Worm (Caenorhabditis elegans) whole organism, young adult: ENCODE results near the gene ZK682.7.

ENCODE experiments used
- C17E4.6 ChIP-seq: fragments of 200-800 bp; sonication (Bioruptor generic); IDR thresholded peaks from 2 replicates; pipeline ENCODE4 v1.3.6; 2022; ENCODE audit warnings: missing genetic modification reagents, missing genetic modification characterization, missing compliant biosample characterization
- F22D6.2 ChIP-seq: sonication (generic microtip); optimal IDR thresholded peaks from 2 replicates; lab custom pipeline; 2016; ENCODE audit warnings: mild to moderate bottlenecking, missing genetic modification characterization, missing compliant biosample characterization
- F23B12.7 ChIP-seq: sonication (generic microtip); optimal IDR thresholded peaks from 2 replicates; lab custom pipeline; 2017; ENCODE audit warnings: missing genetic modification characterization, mild to moderate bottlenecking, missing compliant biosample characterization, antibody characterized with exemption, moderate library complexity; ENCODE audit not compliant: insufficient read depth
- F39B2.1 ChIP-seq: fragments of 200-800 bp; sonication (Bioruptor generic); IDR thresholded peaks from 2 replicates; pipeline ENCODE4 v1.3.6; 2022; ENCODE audit warnings: missing genetic modification reagents, missing genetic modification characterization, missing compliant biosample characterization
- K12H6.12 ChIP-seq: fragments of 200-800 bp; sonication (Bioruptor generic); optimal IDR thresholded peaks from 2 replicates; lab custom pipeline; 2018; ENCODE audit warnings: mild to moderate bottlenecking, missing genetic modification characterization, missing compliant biosample characterization
- T07F8.4 ChIP-seq: sonication (generic microtip); optimal IDR thresholded peaks from 2 replicates; lab custom pipeline; 2016; ENCODE audit warnings: mild to moderate bottlenecking, missing genetic modification characterization, moderate library complexity, missing compliant biosample characterization
- Y53G8AR.9 ChIP-seq: fragments of 200-800 bp; sonication (Bioruptor generic); conservative IDR thresholded peaks from 2 replicates; pipeline ENCODE4 v1.3.6; 2022; ENCODE audit warnings: missing genetic modification reagents, missing genetic modification characterization, missing compliant biosample characterization
- attf-5 ChIP-seq: fragments of 200-800 bp; sonication (Bioruptor generic); optimal IDR thresholded peaks from 2 replicates; lab custom pipeline; 2018; ENCODE audit warnings: mild to moderate bottlenecking, missing genetic modification characterization, missing compliant biosample characterization
- bed-1 ChIP-seq: fragments of 200-800 bp; sonication (Bioruptor generic); IDR thresholded peaks from 2 replicates; pipeline ENCODE4 v1.3.6; 2022; ENCODE audit warnings: missing genetic modification reagents, missing genetic modification characterization, missing compliant biosample characterization
- bed-2 ChIP-seq: fragments of 200-800 bp; sonication (Bioruptor generic); IDR thresholded peaks from 2 replicates; pipeline ENCODE4 v1.3.6; 2022; ENCODE audit warnings: missing genetic modification reagents, missing genetic modification characterization, missing compliant biosample characterization
- cebp-2 ChIP-seq: fragments of 200-800 bp; sonication (Bioruptor generic); IDR thresholded peaks from 2 replicates; pipeline ENCODE4 v1.3.6; 2022; ENCODE audit warnings: missing genetic modification characterization, missing compliant biosample characterization
- ceh-40 ChIP-seq: fragments of 200-800 bp; sonication (Bioruptor generic); IDR thresholded peaks from 2 replicates; pipeline ENCODE4 v1.3.6; 2022; ENCODE audit warnings: missing genetic modification characterization, missing compliant biosample characterization
- die-1 ChIP-seq: sonication (generic microtip); optimal IDR thresholded peaks from 2 replicates; lab custom pipeline; 2016; ENCODE audit warnings: missing genotype, mild to moderate bottlenecking, missing genetic modification characterization, missing compliant biosample characterization
- dpl-1 ChIP-seq: fragments of 150-350 bp; optimal IDR thresholded peaks from 2 replicates; lab custom pipeline; 2014; ENCODE audit warnings: missing biosample characterization, missing genetic modification reagents, missing genetic modification characterization
- efl-1 ChIP-seq: fragments of 150-350 bp; optimal IDR thresholded peaks from 2 replicates; lab custom pipeline; 2014; ENCODE audit warnings: missing biosample characterization, missing genetic modification reagents, missing genetic modification characterization
- hlh-12 ChIP-seq: sonication (generic microtip); optimal IDR thresholded peaks from 2 replicates; lab custom pipeline; 2016; ENCODE audit warnings: missing genetic modification characterization, missing compliant biosample characterization
- hmg-20 ChIP-seq: fragments of 200-800 bp; sonication (Bioruptor generic); IDR thresholded peaks from 2 replicates; pipeline ENCODE4 v1.3.6; 2022; ENCODE audit warnings: missing genetic modification reagents, missing genetic modification characterization, missing compliant biosample characterization
- hrde-1 ChIP-seq: sonication (generic microtip); optimal IDR thresholded peaks from 2 replicates; lab custom pipeline; 2016; ENCODE audit warnings: missing genetic modification characterization, mild to moderate bottlenecking, missing compliant biosample characterization, moderate library complexity, missing genotype, missing genetic modification reagents, borderline replicate concordance
- hsf-1 ChIP-seq: fragments of 200-800 bp; sonication (Bioruptor generic); IDR thresholded peaks from 2 replicates; pipeline ENCODE4 v1.3.6; 2022; ENCODE audit warnings: missing genetic modification reagents, missing genetic modification characterization, missing compliant biosample characterization
- lin-54 ChIP-seq: fragments of 200-800 bp; sonication (Bioruptor generic); optimal IDR thresholded peaks from 2 replicates; lab custom pipeline; 2018; ENCODE audit warnings: mild to moderate bottlenecking, missing genetic modification characterization, missing compliant biosample characterization
- madf-10 ChIP-seq: sonication (generic microtip); optimal IDR thresholded peaks from 2 replicates; lab custom pipeline; 2016; ENCODE audit warnings: mild to moderate bottlenecking, missing genetic modification characterization, missing compliant biosample characterization
- madf-3 ChIP-seq: fragments of 200-800 bp; sonication (Bioruptor generic); IDR thresholded peaks from 2 replicates; pipeline ENCODE4 v1.3.6; 2022; ENCODE audit warnings: missing genetic modification reagents, missing genetic modification characterization, missing compliant biosample characterization
- madf-6 ChIP-seq: fragments of 200-800 bp; sonication (Bioruptor generic); IDR thresholded peaks from 2 replicates; pipeline ENCODE4 v1.3.6; 2022; ENCODE audit warnings: missing genetic modification reagents, missing genetic modification characterization, missing compliant biosample characterization
- mes-4 ChIP-seq: sonication (generic microtip); optimal IDR thresholded peaks from 2 replicates; lab custom pipeline; 2016; ENCODE audit warnings: missing genotype, missing genetic modification characterization, missing compliant biosample characterization
- nfya-1 ChIP-seq: sonication (generic microtip); optimal IDR thresholded peaks from 2 replicates; lab custom pipeline; 2017; ENCODE audit warnings: antibody characterized with exemption, missing compliant biosample characterization, missing genetic modification characterization, borderline replicate concordance; ENCODE audit not compliant: insufficient read depth
- nhr-80 ChIP-seq: sonication (generic microtip); optimal IDR thresholded peaks from 2 replicates; lab custom pipeline; 2016; ENCODE audit warnings: missing genetic modification characterization, missing compliant biosample characterization
- nhr-90 ChIP-seq: sonication (generic microtip); optimal IDR thresholded peaks from 2 replicates; lab custom pipeline; 2016; ENCODE audit warnings: missing genotype, mild to moderate bottlenecking, missing genetic modification characterization, missing compliant biosample characterization
- sdz-38 ChIP-seq: sonication (generic microtip); optimal IDR thresholded peaks from 2 replicates; lab custom pipeline; 2016; ENCODE audit warnings: missing genotype, missing genetic modification characterization, missing compliant biosample characterization
- snpc-3.4 ChIP-seq: sonication (generic microtip); optimal IDR thresholded peaks from 2 replicates; lab custom pipeline; 2017; ENCODE audit warnings: missing genetic modification characterization, mild to moderate bottlenecking, missing compliant biosample characterization, antibody characterized with exemption, moderate library complexity, missing genotype, missing genetic modification reagents
- sptf-2 ChIP-seq: fragments of 200-800 bp; sonication (Bioruptor generic); optimal IDR thresholded peaks from 2 replicates; lab custom pipeline; 2018; ENCODE audit warnings: mild to moderate bottlenecking, missing genetic modification characterization, missing compliant biosample characterization
- xnd-1 ChIP-seq: sonication (generic microtip); optimal IDR thresholded peaks from 2 replicates; lab custom pipeline; 2016; ENCODE audit warnings: missing genotype, missing genetic modification reagents, missing genetic modification characterization, missing compliant biosample characterization
- ztf-25 ChIP-seq: fragments of 200-800 bp; sonication (Bioruptor generic); IDR thresholded peaks from 2 replicates; pipeline ENCODE4 v1.3.6; 2022; ENCODE audit warnings: missing genetic modification reagents, missing genetic modification characterization, missing compliant biosample characterization
- ztf-26 ChIP-seq: sonication (generic microtip); optimal IDR thresholded peaks from 2 replicates; lab custom pipeline; 2017; ENCODE audit warnings: missing genetic modification characterization, missing compliant biosample characterization
- ztf-3 ChIP-seq: fragments of 200-800 bp; sonication (Bioruptor generic); optimal IDR thresholded peaks from 2 replicates; lab custom pipeline; 2018; ENCODE audit warnings: mild to moderate bottlenecking, missing genetic modification characterization, missing compliant biosample characterization
- ztf-6 ChIP-seq: fragments of 200-800 bp; sonication (Bioruptor generic); IDR thresholded peaks from 2 replicates; pipeline ENCODE4 v1.3.6; 2022; ENCODE audit warnings: missing genetic modification reagents, missing genetic modification characterization, missing compliant biosample characterization

The ZK682.7 gene

DNA sequence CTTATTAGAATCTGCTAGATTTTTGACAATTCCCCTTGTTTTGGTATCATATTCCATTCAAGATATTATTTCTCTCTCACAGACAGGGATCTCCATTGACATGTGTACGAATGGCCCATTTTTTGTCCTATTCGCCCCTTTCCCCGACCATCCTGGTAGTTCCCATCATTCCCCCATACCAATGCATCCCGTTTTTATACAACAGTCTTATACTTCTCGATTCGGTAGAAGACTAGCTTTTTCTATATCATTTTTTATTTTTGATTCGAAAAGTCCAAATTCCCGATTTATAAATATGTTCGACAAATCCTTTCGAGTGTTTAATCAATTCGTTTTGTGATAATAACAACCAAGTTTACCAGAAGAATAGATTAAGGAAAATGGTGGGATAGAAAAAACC is 34.9 kb upstream of the ZK682.7 start (continued):
- TF ChIP-seq K12H6.12 (peak; percentile 9), madf-10 (no peak), attf-5 (GFP tag; lab: Kevin White, UChicago) (no peak), sdz-38 (tag; lab: Kevin White, UChicago) (no peak), dpl-1 (GFP tag; lab: Kevin White, UChicago) (no peak), madf-3 (0 out of 2 replicates have a peak, but pooled peaks have one; percentile 31), mes-4 (tag; lab: Kevin White, UChicago) (no peak), hsf-1 (no peak; the same call in 1 of the 2 replicates), xnd-1 (tag; lab: Kevin White, UChicago) (no peak), F39B2.1 (GFP tag; lab: Robert Waterston, UW) (no peak), madf-6 (GFP tag; lab: Robert Waterston, UW) (0 out of 2 replicates have a peak, but pooled peaks have one; percentile 21), ztf-3 (GFP tag; lab: Kevin White, UChicago) (no peak), F22D6.2 (tag; lab: Kevin White, UChicago) (no peak), Y53G8AR.9 (GFP tag; lab: Robert Waterston, UW) (0 out of 2 replicates have a peak, but pooled peaks have one; percentile 56), nfya-1 (tag; lab: Kevin White, UChicago) (no peak), bed-1 (GFP tag; lab: Robert Waterston, UW) (no peak), nhr-90 (tag; lab: Kevin White, UChicago) (no peak), ztf-26 (tag; lab: Kevin White, UChicago) (no peak), C17E4.6 (GFP tag; lab: Robert Waterston, UW) (no peak), T07F8.4 (tag; lab: Kevin White, UChicago) (no peak), hlh-12 (tag; lab: Kevin White, UChicago) (no peak), hrde-1 (tag; lab: Kevin White, UChicago) (peak; percentile 72)
- TF ChIP-seq, all 124 proteins: peak for 15

DNA sequence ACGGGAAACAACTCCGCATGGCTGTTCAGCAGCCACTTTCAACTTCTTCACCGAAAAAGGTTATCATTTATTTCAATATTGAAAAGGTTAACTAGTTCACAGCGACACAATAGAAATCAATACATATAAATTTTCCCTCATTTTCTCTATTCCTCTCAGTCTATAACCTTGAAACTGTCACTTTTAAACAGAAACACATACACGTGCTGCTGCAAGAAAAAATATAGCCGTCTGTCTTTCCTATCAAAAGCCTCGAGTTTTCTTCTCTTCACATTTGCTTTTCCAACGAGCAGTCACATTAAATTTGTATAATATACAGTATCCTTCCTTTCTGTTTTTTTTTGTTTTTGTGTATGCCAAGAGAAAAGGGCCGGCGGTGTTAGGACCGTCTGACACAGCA is 32.2 kb upstream of the ZK682.7 start:
- TF ChIP-seq nhr-80 (tag; lab: Kevin White, UChicago) (peak; percentile 54), die-1 (tag; lab: Kevin White, UChicago) (no peak)

DNA sequence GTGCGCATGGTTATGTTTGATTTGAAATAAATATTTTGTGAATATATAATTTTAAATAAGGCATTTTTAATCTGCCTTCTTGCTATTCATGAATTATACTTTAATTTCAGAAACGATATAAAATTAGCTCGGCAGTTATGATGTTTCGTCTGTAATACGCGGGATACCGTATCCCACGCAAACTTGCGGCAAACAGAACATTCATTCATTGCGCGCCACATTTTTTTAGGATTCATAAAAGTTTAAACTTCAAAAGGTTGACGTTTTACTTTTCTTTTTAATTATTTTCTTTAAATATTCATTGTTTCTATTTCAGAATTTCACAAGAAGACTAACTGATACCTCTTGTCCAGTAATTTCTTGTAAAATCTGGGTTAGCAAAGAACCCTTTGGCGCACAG is 30.9 kb upstream of the ZK682.7 start, which contains the start of gene tag-153:
Gene tag-153, plus strand, starts transcription at position 200 of the 400 bp plus-strand sequence.
- TF ChIP-seq ztf-6 (GFP tag; lab: Robert Waterston, UW), result no peak
- TF ChIP-seq madf-6 (GFP tag; lab: Robert Waterston, UW), result peak; percentile 62; the same call in 1 of the 2 replicates
- TF ChIP-seq ztf-25 (GFP tag; lab: Robert Waterston, UW), result no peak
- no peak for TF ChIP-seq lin-54 (GFP tag; lab: Kevin White, UChicago)
- no peak for TF ChIP-seq bed-2
- TF ChIP-seq cebp-2 (GFP tag; lab: Robert Waterston, UW), result no peak
- no peak for TF ChIP-seq sptf-2 (GFP tag; lab: Kevin White, UChicago)
- TF ChIP-seq K12H6.12, result no peak
- peak; percentile 17 for TF ChIP-seq dpl-1 (GFP tag; lab: Kevin White, UChicago)
- TF ChIP-seq efl-1 (GFP tag; lab: Kevin White, UChicago), result peak; percentile 66
- TF ChIP-seq ceh-40 (GFP tag; lab: Robert Waterston, UW), result no peak
- no peak for TF ChIP-seq attf-5 (GFP tag; lab: Kevin White, UChicago)

DNA sequence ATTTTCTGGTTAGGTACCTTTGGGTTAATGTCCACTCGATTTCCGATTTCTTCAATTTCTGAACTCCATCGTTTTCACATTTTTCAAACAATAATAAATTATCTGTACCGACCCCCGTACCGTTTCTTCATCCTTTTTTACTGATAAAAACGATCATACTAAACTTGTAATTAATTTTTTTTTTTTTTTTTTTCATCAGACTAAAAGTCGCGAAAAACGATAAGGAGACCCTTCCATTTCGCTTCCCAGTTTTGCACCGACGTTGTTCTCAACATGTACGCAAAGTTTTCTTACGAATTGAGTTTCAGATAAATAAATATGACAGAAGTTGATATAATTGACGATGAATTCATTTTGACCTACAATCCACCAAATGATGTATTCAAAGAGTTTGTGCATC is 29.2 kb upstream of the ZK682.7 start, which contains the start of gene F44A2.7:
Gene F44A2.7, plus strand, starts transcription at position 301 of the 400 bp plus-strand sequence.
- TF ChIP-seq hmg-20 (GFP tag; lab: Robert Waterston, UW), result no peak
- no peak for TF ChIP-seq snpc-3.4 (tag; lab: Kevin White, UChicago)
- peak; percentile 33 for TF ChIP-seq nhr-80 (tag; lab: Kevin White, UChicago)
- no peak for TF ChIP-seq hsf-1
- TF ChIP-seq F23B12.7 (tag; lab: Kevin White, UChicago), result no peak
